Worm (Caenorhabditis elegans) whole organism, L4 larva: ENCODE measurements around the gene otpl-6.
"Not testable (repeated sequence)": the region's sequence is repeated elsewhere in the genome, so short reads cannot be mapped to it uniquely, and the experiment has no call there.

Experiments used
- D1046.2 ChIP-seq: fragments of 200-800 bp; sonication (Bioruptor generic); IDR thresholded peaks from 2 replicates; pipeline ENCODE4 v1.3.6; 2022; ENCODE audit warnings: missing genetic modification characterization, missing compliant biosample characterization
- F10B5.3 ChIP-seq: sonication (generic microtip); optimal IDR thresholded peaks from 2 replicates; lab custom pipeline; 2016; ENCODE audit warnings: mild to moderate bottlenecking, missing genetic modification characterization, missing compliant biosample characterization
- F44E2.7 ChIP-seq: fragments of 200-800 bp; sonication (Bioruptor generic); IDR thresholded peaks from 2 replicates; pipeline ENCODE4 v2.1.2; 2022; ENCODE audit warnings: missing genetic modification characterization, missing compliant biosample characterization
- F49E8.2 ChIP-seq: sonication (generic microtip); optimal IDR thresholded peaks from 2 replicates; lab custom pipeline; 2016; ENCODE audit warnings: missing compliant biosample characterization, mild to moderate bottlenecking, missing genetic modification characterization, borderline replicate concordance
- T26A8.4 ChIP-seq: fragments of 200-800 bp; sonication (Bioruptor generic); IDR thresholded peaks from 2 replicates; pipeline ENCODE4 v1.3.6; 2022; ENCODE audit warnings: missing genetic modification characterization, missing compliant biosample characterization
- aha-1 ChIP-seq: fragments of 150-350 bp; peaks from one replicate; lab custom pipeline; 2014; ENCODE audit warnings: missing biosample characterization, missing genetic modification characterization
- aly-2 ChIP-seq: sonication (generic microtip); optimal IDR thresholded peaks from 2 replicates; lab custom pipeline; 2018; ENCODE audit warnings: missing biosample characterization, missing genetic modification characterization
- attf-4 ChIP-seq: sonication (generic microtip); optimal IDR thresholded peaks from 3 replicates; lab custom pipeline; 2017; ENCODE audit warnings: missing biosample characterization, missing genetic modification characterization
- ceh-62 ChIP-seq: sonication (generic microtip); optimal IDR thresholded peaks from 2 replicates; lab custom pipeline; 2017; ENCODE audit warnings: missing biosample characterization, missing genetic modification characterization
- daf-12 ChIP-seq: fragments of 150-350 bp; optimal IDR thresholded peaks from 2 replicates; lab custom pipeline; 2014; ENCODE audit warnings: missing biosample characterization, missing genetic modification reagents, missing genetic modification characterization
- daf-16 ChIP-seq, 3 experiments: sonication (generic microtip); optimal IDR thresholded peaks; 2 replicates each; lab custom pipeline; 2016 to 2017; ENCODE audit warnings: missing genetic modification characterization in 3 of 3, missing genetic modification reagents in 3 of 3, mild to moderate bottlenecking in 2 of 3, missing compliant biosample characterization in 2 of 3, missing biosample characterization in 1 of 3, moderate library complexity in 1 of 3
- dmd-6 ChIP-seq: fragments of 200-800 bp; sonication (Bioruptor generic); IDR thresholded peaks from 2 replicates; pipeline ENCODE4 v1.3.6; 2022; ENCODE audit warnings: missing genetic modification reagents, missing genetic modification characterization, missing compliant biosample characterization
- dmd-9 ChIP-seq: fragments of 200-800 bp; sonication (Bioruptor generic); IDR thresholded peaks from 2 replicates; pipeline ENCODE4 v1.3.6; 2022; ENCODE audit warnings: missing genetic modification reagents, missing genetic modification characterization, missing compliant biosample characterization
- dpl-1 ChIP-seq: fragments of 150-350 bp; optimal IDR thresholded peaks from 2 replicates; lab custom pipeline; 2014; ENCODE audit warnings: missing biosample characterization, missing genetic modification reagents, missing genetic modification characterization
- duxl-1 ChIP-seq: sonication (generic microtip); optimal IDR thresholded peaks from 2 replicates; lab custom pipeline; 2016; ENCODE audit warnings: mild to moderate bottlenecking, missing genetic modification characterization, moderate library complexity, missing compliant biosample characterization; ENCODE audit not compliant: poor library complexity
- egl-27 ChIP-seq: sonication (generic microtip); optimal IDR thresholded peaks from 3 replicates; lab custom pipeline; 2017; ENCODE audit warnings: missing biosample characterization, missing genetic modification reagents, missing genetic modification characterization
- egl-43 ChIP-seq: fragments of 200-800 bp; sonication (Bioruptor generic); IDR thresholded peaks from 2 replicates; pipeline ENCODE4 v1.3.6; 2022; ENCODE audit warnings: missing genetic modification reagents, missing genetic modification characterization, missing compliant biosample characterization
- fos-1 ChIP-seq: fragments of 150-350 bp; optimal IDR thresholded peaks from 2 replicates; lab custom pipeline; 2014; ENCODE audit warnings: missing biosample characterization, missing genetic modification characterization
- hlh-11 ChIP-seq: fragments of 200-800 bp; sonication (Bioruptor generic); optimal IDR thresholded peaks from 2 replicates; lab custom pipeline; 2018; ENCODE audit warnings: mild to moderate bottlenecking, missing genetic modification characterization, missing compliant biosample characterization
- hmg-1.1 ChIP-seq: fragments of 200-800 bp; sonication (Bioruptor generic); IDR thresholded peaks from 2 replicates; pipeline ENCODE4 v1.3.6; 2022; ENCODE audit warnings: missing genetic modification reagents, missing genetic modification characterization, missing compliant biosample characterization
- lin-1 ChIP-seq: fragments of 200-800 bp; sonication (Bioruptor generic); IDR thresholded peaks from 2 replicates; pipeline ENCODE4 v1.3.6; 2022; ENCODE audit warnings: missing genetic modification reagents, missing genetic modification characterization, missing compliant biosample characterization
- lin-29 ChIP-seq: fragments of 200-800 bp; sonication (Bioruptor generic); IDR thresholded peaks from 2 replicates; pipeline ENCODE4 v1.3.6; 2022; ENCODE audit warnings: missing genetic modification reagents, missing genetic modification characterization, missing compliant biosample characterization
- mdt-29 ChIP-seq: fragments of 200-800 bp; sonication (Bioruptor generic); IDR thresholded peaks from 2 replicates; pipeline ENCODE4 v1.3.6; 2022; ENCODE audit warnings: missing genetic modification reagents, missing genetic modification characterization, missing compliant biosample characterization
- mes-2 ChIP-seq: sonication (generic microtip); optimal IDR thresholded peaks from 2 replicates; lab custom pipeline; 2016; ENCODE audit warnings: missing genotype, mild to moderate bottlenecking, missing genetic modification characterization, missing compliant biosample characterization; ENCODE audit not compliant: poor library complexity, severe bottlenecking
- mxl-3 ChIP-seq: fragments of 200-800 bp; sonication (Bioruptor generic); optimal IDR thresholded peaks from 2 replicates; lab custom pipeline; 2018; ENCODE audit warnings: mild to moderate bottlenecking, missing genetic modification characterization, missing compliant biosample characterization
- nhr-10 ChIP-seq: fragments of 150-350 bp; optimal IDR thresholded peaks from 2 replicates; lab custom pipeline; 2014; ENCODE audit warnings: missing biosample characterization, missing genetic modification characterization
- nhr-102 ChIP-seq: sonication (generic microtip); optimal IDR thresholded peaks from 2 replicates; lab custom pipeline; 2016; ENCODE audit warnings: mild to moderate bottlenecking, missing genetic modification characterization, moderate library complexity, missing compliant biosample characterization
- nhr-111 ChIP-seq: fragments of 200-800 bp; sonication (Bioruptor generic); optimal IDR thresholded peaks from 2 replicates; lab custom pipeline; 2018; ENCODE audit warnings: mild to moderate bottlenecking, missing genetic modification characterization, missing compliant biosample characterization
- nhr-25 ChIP-seq: sonication (generic microtip); optimal IDR thresholded peaks from 2 replicates; lab custom pipeline; 2017; ENCODE audit warnings: missing genetic modification characterization, mild to moderate bottlenecking, missing compliant biosample characterization, antibody characterized with exemption, moderate library complexity, borderline replicate concordance; ENCODE audit not compliant: insufficient read depth
- nhr-41 ChIP-seq: fragments of 200-800 bp; sonication (Bioruptor generic); IDR thresholded peaks from 2 replicates; pipeline ENCODE4 v1.3.6; 2022; ENCODE audit warnings: missing genetic modification reagents, missing genetic modification characterization, missing compliant biosample characterization
- nhr-42 ChIP-seq: fragments of 200-800 bp; sonication (Bioruptor generic); IDR thresholded peaks from 2 replicates; pipeline ENCODE4 v1.3.6; 2022; ENCODE audit warnings: missing genetic modification characterization, missing compliant biosample characterization
- pha-4 ChIP-seq, 2 experiments: fragments of 150-350 bp in 1 of 2; fragments of 200-800 bp in 1 of 2; sonication (Bioruptor generic) in 1 of 2; IDR thresholded peaks in 1 of 2; optimal IDR thresholded peaks in 1 of 2; 2 replicates each; pipeline versions ENCODE4 v1.3.6 to Lab custom; 2014 to 2022; ENCODE audit warnings: missing genetic modification characterization in 2 of 2, missing genetic modification reagents in 2 of 2, missing biosample characterization in 1 of 2, missing compliant biosample characterization in 1 of 2
- php-3 ChIP-seq: fragments of 200-800 bp; sonication (Bioruptor generic); IDR thresholded peaks from 2 replicates; pipeline ENCODE4 v1.3.6; 2022; ENCODE audit warnings: missing genetic modification reagents, missing genetic modification characterization, missing compliant biosample characterization
- rbr-2 ChIP-seq: sonication (generic microtip); optimal IDR thresholded peaks from 2 replicates; lab custom pipeline; 2016; ENCODE audit warnings: missing genotype, missing genetic modification characterization, missing compliant biosample characterization
- saeg-2 ChIP-seq: fragments of 200-800 bp; sonication (Bioruptor generic); IDR thresholded peaks from 2 replicates; pipeline ENCODE4 v1.3.6; 2022; ENCODE audit warnings: missing genetic modification reagents, missing genetic modification characterization, missing compliant biosample characterization
- set-16 ChIP-seq: fragments of 200-800 bp; sonication (Bioruptor generic); IDR thresholded peaks from 2 replicates; pipeline ENCODE4 v1.3.6; 2022; ENCODE audit warnings: missing genetic modification reagents, missing genetic modification characterization, missing compliant biosample characterization
- snpc-1.2 ChIP-seq: fragments of 200-800 bp; sonication (Bioruptor generic); IDR thresholded peaks from 2 replicates; pipeline ENCODE4 v1.3.6; 2022; ENCODE audit warnings: missing genetic modification reagents, missing genetic modification characterization, missing compliant biosample characterization
- spr-3 ChIP-seq: fragments of 200-800 bp; sonication (Bioruptor generic); optimal IDR thresholded peaks from 2 replicates; lab custom pipeline; 2018; ENCODE audit warnings: mild to moderate bottlenecking, missing genetic modification characterization, missing compliant biosample characterization
- tra-1 ChIP-seq: fragments of 200-800 bp; sonication (Bioruptor generic); IDR thresholded peaks from 2 replicates; pipeline ENCODE4 v1.3.6; 2022; ENCODE audit warnings: missing genetic modification reagents, missing genetic modification characterization, missing compliant biosample characterization
- unc-130 ChIP-seq: sonication (generic microtip); optimal IDR thresholded peaks from 2 replicates; lab custom pipeline; 2016; ENCODE audit warnings: missing genetic modification reagents, missing genetic modification characterization, missing compliant biosample characterization
- unc-62 ChIP-seq, 3 experiments: fragments of 150-350 bp in 1 of 3; sonication (generic microtip); optimal IDR thresholded peaks in 2 of 3; peaks in 1 of 3; 1 replicate in 1 of 3; 2 replicates in 2 of 3; lab custom pipeline; 2014 to 2017; ENCODE audit warnings: missing biosample characterization in 3 of 3, missing genetic modification characterization in 3 of 3, missing genetic modification reagents in 3 of 3, missing genotype in 1 of 3

The otpl-6 gene

ce11 chrV:8534534-8535283 lies 8.8 kb downstream of the otpl-6 start, which contains the start of the genes his-6 and his-5:
Gene his-6, minus strand, starts transcription at chrV:8534977.
Gene his-5, plus strand, starts transcription at chrV:8535214.
- TF ChIP-seq nhr-102 (tag; lab: Kevin White, UChicago) = peak; percentile 61
- TF ChIP-seq lin-1 = 0 out of 2 replicates have a peak, but pooled peaks have one; percentile 16
- 0 out of 2 replicates have a peak, but pooled peaks have one; percentile 27 for TF ChIP-seq dmd-9 (GFP tag; lab: Robert Waterston, UW)
- TF ChIP-seq mes-2 (tag; lab: Kevin White, UChicago) = peak; percentile 48
- TF ChIP-seq tra-1 (GFP tag; lab: Robert Waterston, UW) = peak; percentile 14; the same call in 1 of the 2 replicates
- peak; percentile 30; the same call in 1 of the 2 replicates for TF ChIP-seq hmg-1.1 (GFP tag; lab: Robert Waterston, UW)
- TF ChIP-seq duxl-1 (tag; lab: Kevin White, UChicago) = peak; percentile 16
- TF ChIP-seq nhr-42 (GFP tag; lab: Robert Waterston, UW) = peak; percentile 80
- TF ChIP-seq T26A8.4 (GFP tag; lab: Robert Waterston, UW) = peak; percentile 80
- peak; percentile 74; the same call in 1 of the 2 replicates for TF ChIP-seq php-3 (GFP tag; lab: Robert Waterston, UW)
- TF ChIP-seq hlh-11 (tag; lab: Kevin White, UChicago) = peak; percentile 64
- TF ChIP-seq egl-43 = peak; percentile 56; the same call in 1 of the 2 replicates
- peak; percentile 5 for TF ChIP-seq mxl-3
- 0 out of 2 replicates have a peak, but pooled peaks have one; percentile 12 for TF ChIP-seq lin-29 (GFP tag; lab: Robert Waterston, UW)
- TF ChIP-seq dmd-6 (GFP tag; lab: Robert Waterston, UW) = peak; percentile 66
- peak; percentile 60 for TF ChIP-seq F10B5.3 (tag; lab: Kevin White, UChicago)
- peak; percentile 4 for TF ChIP-seq aha-1 (tag; lab: Kevin White, UChicago)
- TF ChIP-seq set-16 = peak; percentile 70
- TF ChIP-seq pha-4 (GFP tag; IDR thresholded peaks at IDR 0.05; lab: Robert Waterston, UW) = peak; percentile 89
- not testable (repeated sequence) for TF ChIP-seq pha-4 (tag; optimal IDR thresholded peaks at IDR 0.05; lab: Kevin White, UChicago)
- TF ChIP-seq, all 104 proteins: peak for 19; not testable (repeated sequence) for 85

- TF ChIP-seq ceh-62 (no peak), spr-3 (GFP tag; lab: Kevin White, UChicago) (no peak), dmd-6 (GFP tag; lab: Robert Waterston, UW) (no peak), rbr-2 (no peak), unc-130 (GFP tag; lab: Kevin White, UChicago) (no peak), attf-4 (tag; lab: Kevin White, UChicago) (no peak), lin-29 (GFP tag; lab: Robert Waterston, UW) (no peak), egl-27 (tag; lab: Kevin White, UChicago) (no peak), F49E8.2 (tag; lab: Kevin White, UChicago) (no peak), tra-1 (GFP tag; lab: Robert Waterston, UW) (no peak), nhr-41 (GFP tag; lab: Robert Waterston, UW) (no peak), aly-2 (tag; lab: Kevin White, UChicago) (no peak), F10B5.3 (tag; lab: Kevin White, UChicago) (no peak)
Measured at ce11 chrV:8536213-8536612, 10.3 kb downstream of the otpl-6 start, which contains the start of gene his-39. Gene his-39, plus strand, starts transcription at chrV:8536513.

- TF ChIP-seq dpl-1 (GFP tag; lab: Kevin White, UChicago) (no peak), dmd-9 (GFP tag; lab: Robert Waterston, UW) (no peak), ceh-62 (no peak), pha-4 (GFP tag; IDR thresholded peaks at IDR 0.05; lab: Robert Waterston, UW) (no peak), pha-4 (tag; optimal IDR thresholded peaks at IDR 0.05; lab: Kevin White, UChicago) (no peak), dmd-6 (GFP tag; lab: Robert Waterston, UW) (no peak), aha-1 (tag; lab: Kevin White, UChicago) (no peak), saeg-2 (no peak), unc-62 (GFP tag; optimal IDR thresholded peaks at IDR 0.05 in 1 of 2; lab: Kevin White, UChicago) (no peak), unc-62 (tag; optimal IDR thresholded peaks at IDR 0.05; lab: Kevin White, UChicago) (no peak), nhr-111 (GFP tag; lab: Kevin White, UChicago) (no peak), nhr-25 (tag; lab: Kevin White, UChicago) (no peak), F44E2.7 (no peak), nhr-10 (tag; lab: Kevin White, UChicago) (no peak), snpc-1.2 (GFP tag; lab: Robert Waterston, UW) (no peak), mdt-29 (GFP tag; lab: Robert Waterston, UW) (no peak), daf-12 (tag; lab: Kevin White, UChicago) (no peak), daf-16 (GFP tag; optimal IDR thresholded peaks at IDR 0.05; lab: Kevin White, UChicago) (no peak), daf-16 (tag; optimal IDR thresholded peaks at IDR 0.05; lab: Kevin White, UChicago) (no peak), D1046.2 (no peak), fos-1 (tag; lab: Kevin White, UChicago) (no peak), egl-43 (no peak), nhr-42 (GFP tag; lab: Robert Waterston, UW) (no peak)
- TF ChIP-seq, all 104 proteins: peak for 0
Measured at ce11 chrV:8537031-8537430, 11.2 kb downstream of the otpl-6 start, which contains the start of gene otpl-4. Gene otpl-4, plus strand, starts transcription at chrV:8537331.
